Worm (Caenorhabditis elegans) whole organism, L4 larva: ENCODE data around the gene rike-1.

Experiments
- Y5F2A.4 ChIP-seq: fragments of 200-800 bp; sonication (Bioruptor generic); optimal IDR thresholded peaks from 2 replicates; lab custom pipeline; 2018; ENCODE audit warnings: mild to moderate bottlenecking, missing genetic modification characterization, missing compliant biosample characterization
- ama-1 ChIP-seq: fragments of 150-350 bp; optimal IDR thresholded peaks from 2 replicates; lab custom pipeline; 2014; ENCODE audit warnings: inconsistent platforms, mixed read lengths
- ceh-20 ChIP-seq: fragments of 200-800 bp; sonication (Bioruptor generic); IDR thresholded peaks from 2 replicates; pipeline ENCODE4 v1.3.6; 2022; ENCODE audit warnings: missing genetic modification reagents, missing genetic modification characterization, missing compliant biosample characterization
- daf-16 ChIP-seq, 3 experiments: sonication (generic microtip); optimal IDR thresholded peaks; 2 replicates each; lab custom pipeline; 2016 to 2017; ENCODE audit warnings: missing genetic modification characterization in 3 of 3, missing genetic modification reagents in 3 of 3, mild to moderate bottlenecking in 2 of 3, missing compliant biosample characterization in 2 of 3, missing biosample characterization in 1 of 3, moderate library complexity in 1 of 3
- duxl-1 ChIP-seq: sonication (generic microtip); optimal IDR thresholded peaks from 2 replicates; lab custom pipeline; 2016; ENCODE audit warnings: mild to moderate bottlenecking, missing genetic modification characterization, moderate library complexity, missing compliant biosample characterization; ENCODE audit not compliant: poor library complexity
- nhr-237 ChIP-seq: sonication (generic microtip); optimal IDR thresholded peaks from 2 replicates; lab custom pipeline; 2017; ENCODE audit warnings: missing biosample characterization, missing genetic modification characterization
- nhr-28 ChIP-seq: fragments of 150-350 bp; optimal IDR thresholded peaks from 2 replicates; lab custom pipeline; 2014; ENCODE audit warnings: missing biosample characterization, missing genetic modification characterization
- nhr-41 ChIP-seq: fragments of 200-800 bp; sonication (Bioruptor generic); IDR thresholded peaks from 2 replicates; pipeline ENCODE4 v1.3.6; 2022; ENCODE audit warnings: missing genetic modification reagents, missing genetic modification characterization, missing compliant biosample characterization
- nhr-76 ChIP-seq: fragments of 150-350 bp; optimal IDR thresholded peaks from 2 replicates; lab custom pipeline; 2014; ENCODE audit warnings: missing biosample characterization, missing genetic modification characterization
- pha-4 ChIP-seq, 2 experiments: fragments of 150-350 bp in 1 of 2; fragments of 200-800 bp in 1 of 2; sonication (Bioruptor generic) in 1 of 2; IDR thresholded peaks in 1 of 2; optimal IDR thresholded peaks in 1 of 2; 2 replicates each; pipeline versions ENCODE4 v1.3.6 to Lab custom; 2014 to 2022; ENCODE audit warnings: missing genetic modification characterization in 2 of 2, missing genetic modification reagents in 2 of 2, missing biosample characterization in 1 of 2, missing compliant biosample characterization in 1 of 2
- sdz-12 ChIP-seq: fragments of 200-800 bp; sonication (Bioruptor generic); optimal IDR thresholded peaks from 2 replicates; lab custom pipeline; 2018; ENCODE audit warnings: mild to moderate bottlenecking, missing genetic modification characterization, missing compliant biosample characterization
- skn-1 ChIP-seq: fragments of 150-350 bp; optimal IDR thresholded peaks from 2 replicates; lab custom pipeline; 2014; ENCODE audit warnings: missing biosample characterization, missing genetic modification characterization
- snpc-4 ChIP-seq: fragments of 150-350 bp; optimal IDR thresholded peaks from 2 replicates; lab custom pipeline; 2014; ENCODE audit warnings: missing biosample characterization, missing genetic modification characterization
- ztf-7 ChIP-seq: fragments of 150-350 bp; optimal IDR thresholded peaks from 2 replicates; lab custom pipeline; 2014; ENCODE audit warnings: missing biosample characterization, missing genetic modification characterization

ce11 chrV:14579619-14580018, 34.0 kb upstream of the rike-1 start, which contains the start of gene gar-3:
- TF ChIP-seq Y5F2A.4 (GFP tag; lab: Kevin White, UChicago) (no peak), nhr-237 (tag; lab: Kevin White, UChicago) (no peak), pha-4 (GFP tag; IDR thresholded peaks at IDR 0.05; lab: Robert Waterston, UW) (no peak), pha-4 (tag; optimal IDR thresholded peaks at IDR 0.05; lab: Kevin White, UChicago) (no peak), ceh-20 (no peak), duxl-1 (tag; lab: Kevin White, UChicago) (no peak), sdz-12 (GFP tag; lab: Kevin White, UChicago) (no peak), ztf-7 (tag; lab: Kevin White, UChicago) (no peak), nhr-28 (tag; lab: Kevin White, UChicago) (no peak), snpc-4 (tag; lab: Kevin White, UChicago) (no peak), nhr-76 (tag; lab: Kevin White, UChicago) (no peak), daf-16 (GFP tag; optimal IDR thresholded peaks at IDR 0.05; lab: Kevin White, UChicago) (no peak), daf-16 (tag; optimal IDR thresholded peaks at IDR 0.05; lab: Kevin White, UChicago) (no peak), skn-1 (tag; lab: Kevin White, UChicago) (no peak), nhr-41 (GFP tag; lab: Robert Waterston, UW) (no peak), ama-1 (lab: Kevin White, UChicago) (no peak)
